Worm (Caenorhabditis elegans) whole organism, dauer: ENCODE data around the gene zip-6.

Source experiments
- unc-62 ChIP-seq: sonication (generic microtip); optimal IDR thresholded peaks from 2 replicates; lab custom pipeline; 2017; ENCODE audit warnings: missing biosample characterization, missing genetic modification reagents, missing genetic modification characterization

The zip-6 gene

ce11 chrIV:11169652-11170051, 48.3 kb downstream of the zip-6 start, which contains the start of gene nhr-67:
nhr-67 (plus strand) TSS chrIV:11169748.
- TF ChIP-seq unc-62 (GFP tag; lab: Kevin White, UChicago), result no peak

ce11 chrIV:11164831-11165230, 53.1 kb downstream of the zip-6 start, which contains the start of gene C08F8.6:
C08F8.6 (minus strand) TSS chrIV:11164931.
- no peak for TF ChIP-seq unc-62 (GFP tag; lab: Kevin White, UChicago)
